Fruit fly (Drosophila melanogaster) S2 (cell line): ENCODE data around the gene CG42588.

Experiments
- CG8478 ChIP-seq: fragments of >200 bp; optimal IDR thresholded peaks from 2 replicates; lab custom pipeline; 2018
- CTCF ChIP-seq, 2 experiments: fragments of >200 bp; optimal IDR thresholded peaks; 2 replicates each; lab custom pipeline; 2018

The CG42588 gene

DNA sequence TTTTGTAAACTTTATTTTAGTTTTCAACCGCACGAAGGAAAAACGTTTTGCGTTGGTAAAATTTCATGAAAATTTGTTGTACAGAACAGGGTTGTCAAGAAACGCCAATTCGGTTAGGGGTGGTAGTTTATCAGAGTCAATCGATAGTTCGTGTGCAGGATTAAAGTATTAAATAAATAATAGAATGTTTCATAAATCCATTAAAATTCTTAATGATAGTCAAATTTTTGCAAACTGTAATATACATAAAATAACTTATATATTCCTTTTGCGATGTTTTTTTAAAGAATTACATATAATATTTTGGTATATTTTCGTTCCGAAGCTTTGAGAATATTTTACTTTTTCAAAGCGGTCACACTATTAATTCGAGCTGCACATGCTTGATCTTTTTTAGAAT lies at the start of gene CG42588, which contains the start of gene Sf3a2:
Gene CG42588, plus strand, starts transcription at position 348 of the 400 bp plus-strand sequence.
Gene Sf3a2, minus strand, starts transcription at position 113 of the 400 bp plus-strand sequence.
- no peak for TF ChIP-seq CTCF (optimal IDR thresholded peaks at IDR 0.05; lab: Kevin White, UChicago)
- no peak for TF ChIP-seq CG8478

dm6 chr3L:12772740-12773686 lies 41.0 kb upstream of the CG42588 start, which contains the start of gene Hip1:
TSS of gene Hip1 (minus strand) at chr3L:12773573.
- TF ChIP-seq CTCF (optimal IDR thresholded peaks at IDR 0.05; lab: Kevin White, UChicago) = no peak

- TF ChIP-seq CTCF (optimal IDR thresholded peaks at IDR 0.05; lab: Kevin White, UChicago) (no peak), CG8478 (no peak)
Measured at dm6 chr3L:12778616-12779015, 35.4 kb upstream of the CG42588 start, which contains the start of gene CG32106. TSS of gene CG32106 (minus strand) at chr3L:12778716.

DNA sequence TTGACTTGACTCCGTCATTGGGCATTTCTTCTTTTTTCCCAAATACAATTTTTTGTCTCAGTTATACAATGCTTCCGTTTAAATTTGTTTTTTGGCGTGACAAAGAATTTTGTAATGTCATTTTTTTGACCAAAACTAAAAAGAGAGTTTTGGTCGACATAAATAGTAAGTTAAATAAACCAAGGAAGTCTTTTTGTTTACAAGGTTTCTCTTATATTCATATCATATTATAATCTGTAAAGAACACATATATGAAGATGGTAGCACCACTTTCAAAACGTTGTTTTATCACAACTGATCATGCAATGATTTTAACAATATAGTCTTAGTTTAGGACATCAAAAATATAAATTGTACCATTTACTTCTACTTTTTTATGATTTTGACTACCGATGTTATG lies 33.1 kb upstream of the CG42588 start, which contains the start of the genes CG10969 and CG17666:
Gene CG10969, minus strand, starts transcription at position 101 of the 400 bp plus-strand sequence.
Gene CG17666, plus strand, starts transcription at position 329 of the 400 bp plus-strand sequence.
- TF ChIP-seq CG8478 (no peak), CTCF (optimal IDR thresholded peaks at IDR 0.05; lab: Kevin White, UChicago) (no peak)

DNA sequence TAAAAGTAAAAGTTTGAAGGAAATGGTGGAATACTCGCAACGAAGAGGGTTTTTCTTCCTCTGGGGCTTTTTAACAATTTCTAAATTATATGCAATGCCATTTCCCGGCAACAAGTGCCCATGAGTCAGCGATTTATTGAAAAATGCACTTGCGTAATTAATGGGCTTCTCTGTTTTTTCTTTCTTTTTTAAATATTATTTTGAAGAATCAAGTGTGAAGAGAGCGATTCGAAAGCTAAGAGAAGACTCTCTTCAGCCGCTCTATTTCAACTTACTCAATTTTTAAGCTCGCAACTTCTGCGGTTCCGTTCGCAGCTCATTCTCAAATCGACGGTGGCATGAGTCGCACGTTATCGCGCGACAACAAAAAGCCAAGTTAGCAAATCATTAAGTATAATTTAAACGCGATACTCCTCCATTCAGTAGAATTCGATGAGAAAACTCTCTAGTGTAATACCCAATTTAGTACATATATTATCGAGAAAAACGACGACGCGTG lies 24.1 kb upstream of the CG42588 start, which contains the start of gene CG42709:
Gene CG42709, plus strand, starts transcription at position 318 of the 499 bp plus-strand sequence.
- TF ChIP-seq CG8478 = no peak
- TF ChIP-seq CTCF (optimal IDR thresholded peaks at IDR 0.05; lab: Kevin White, UChicago) = no peak

dm6 chr3L:12790783-12791678 lies 23.0 kb upstream of the CG42588 start:
- TF ChIP-seq CTCF (optimal IDR thresholded peaks at IDR 0.05; lab: Kevin White, UChicago) (no peak), CG8478 (no peak)

DNA sequence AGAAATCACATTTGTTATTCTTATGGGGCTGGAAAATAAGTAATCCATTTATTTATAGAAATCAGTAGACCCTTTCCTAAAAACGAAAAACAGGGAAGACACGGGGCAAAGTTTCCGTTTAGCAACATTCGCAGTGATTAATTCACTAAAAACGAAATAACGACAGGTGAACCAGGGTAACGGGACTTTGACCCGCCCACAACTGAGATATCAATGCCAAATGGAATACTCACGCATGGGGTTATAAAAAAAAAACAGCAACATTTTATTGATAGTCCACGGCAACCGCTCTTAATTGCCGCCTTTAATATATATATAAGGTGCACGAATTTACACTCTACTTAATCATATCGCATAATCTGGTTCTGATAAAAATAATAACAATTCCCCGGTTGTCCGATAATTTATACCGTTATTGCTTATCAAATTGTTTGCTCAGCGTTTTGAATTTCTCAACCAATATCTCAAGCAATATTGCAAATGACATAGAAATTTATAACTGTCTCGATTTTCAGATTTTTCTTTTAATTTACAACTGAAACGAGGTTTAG lies 22.3 kb upstream of the CG42588 start:
- TF ChIP-seq CG8478 (no peak), CTCF (optimal IDR thresholded peaks at IDR 0.05; lab: Kevin White, UChicago) (no peak)

dm6 chr3L:12792933-12793448 lies 21.1 kb upstream of the CG42588 start:
- TF ChIP-seq CG8478 (no peak), CTCF (optimal IDR thresholded peaks at IDR 0.05; lab: Kevin White, UChicago) (no peak)

DNA sequence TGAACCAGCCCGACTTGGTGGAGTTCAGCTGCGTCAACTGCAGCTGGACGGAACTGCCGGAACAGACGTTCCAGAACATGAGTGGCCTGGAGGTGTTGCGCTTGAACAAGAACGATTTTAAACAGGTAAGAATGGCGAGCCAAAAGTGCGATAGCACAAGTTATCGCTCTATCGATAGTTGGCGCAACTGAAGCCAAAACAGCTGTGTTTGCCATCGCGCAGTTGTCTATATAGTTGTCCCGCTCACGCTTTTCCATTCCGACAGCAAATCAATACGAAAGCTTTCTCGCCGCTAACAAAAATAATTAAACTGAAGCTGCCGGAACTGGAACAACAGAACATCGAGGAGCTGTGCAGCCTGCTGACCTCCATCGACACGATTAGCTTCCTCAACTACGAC lies 19.5 kb upstream of the CG42588 start:
- no peak for TF ChIP-seq CTCF (optimal IDR thresholded peaks at IDR 0.05; lab: Kevin White, UChicago)
- TF ChIP-seq CG8478 = no peak

- TF ChIP-seq CTCF (optimal IDR thresholded peaks at IDR 0.05; lab: Kevin White, UChicago) (no peak), CG8478 (no peak)
Measured at dm6 chr3L:12796077-12796641, 17.9 kb upstream of the CG42588 start.

DNA sequence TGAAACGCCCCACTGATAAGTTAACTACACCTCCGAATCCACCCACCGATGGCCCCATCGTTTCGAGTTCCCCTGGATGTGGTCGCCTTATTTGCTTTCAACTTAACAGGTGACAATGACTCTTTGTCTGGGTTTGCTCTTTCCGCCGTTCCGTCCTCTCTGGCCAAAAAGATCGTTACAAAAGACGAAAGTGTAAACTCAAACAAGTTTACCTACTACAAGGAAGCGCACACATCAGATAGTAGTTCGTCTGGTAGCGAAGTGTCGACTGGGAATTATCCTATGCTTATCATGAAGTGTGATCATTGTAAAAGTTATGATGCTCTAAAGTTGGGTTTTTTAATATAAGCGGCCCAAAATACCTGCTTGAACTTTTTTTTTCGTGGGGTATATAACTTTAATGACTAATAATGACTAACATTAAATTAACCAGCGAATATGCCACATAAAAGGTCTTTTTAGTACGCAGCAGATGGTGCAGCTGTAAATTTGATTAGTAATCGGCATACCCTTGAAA lies 15.2 kb upstream of the CG42588 start:
- TF ChIP-seq CG8478 (no peak), CTCF (optimal IDR thresholded peaks at IDR 0.05; lab: Kevin White, UChicago) (no peak)

DNA sequence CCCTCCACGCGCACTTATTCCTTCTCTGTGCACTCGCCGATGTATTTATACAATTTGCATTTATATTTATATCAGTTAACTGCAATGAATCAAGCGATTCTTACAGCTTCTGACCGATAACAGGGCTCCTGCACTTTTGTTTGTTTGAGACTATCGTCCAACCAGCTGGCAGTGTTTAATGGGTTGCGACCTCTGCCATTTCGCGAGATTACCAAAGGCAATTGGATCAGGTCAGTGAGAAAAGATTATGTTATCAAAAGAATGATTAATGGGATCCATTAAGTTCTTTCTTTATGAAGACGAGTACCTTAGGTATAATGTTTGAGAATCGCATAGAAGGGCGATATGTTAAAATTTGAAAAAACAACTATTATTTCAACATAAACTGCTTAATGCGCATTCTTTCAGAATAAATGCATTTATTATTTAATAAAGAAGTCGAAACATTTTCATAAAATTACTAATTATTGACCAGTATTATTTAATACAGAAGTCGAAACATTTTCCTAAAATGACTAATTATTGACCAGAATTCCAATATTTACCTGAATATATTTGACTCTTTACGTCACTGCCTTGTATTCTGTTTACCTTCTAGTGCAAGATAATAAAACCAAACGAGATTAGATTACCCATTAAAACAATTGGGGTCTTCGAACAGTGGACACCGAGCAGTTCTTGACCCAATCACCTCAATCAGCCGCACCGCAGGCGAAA lies 14.5 kb upstream of the CG42588 start:
- TF ChIP-seq CTCF (optimal IDR thresholded peaks at IDR 0.05; lab: Kevin White, UChicago) = no peak
- no peak for TF ChIP-seq CG8478

- TF ChIP-seq CTCF (optimal IDR thresholded peaks at IDR 0.05; lab: Kevin White, UChicago) = no peak
- TF ChIP-seq CG8478 = no peak
Measured at dm6 chr3L:12800167-12800566, 13.9 kb upstream of the CG42588 start.
